Worm (Caenorhabditis elegans) whole organism, L4 larva: ENCODE measurements around the gene C47D12.4.

ENCODE experiments used
- F10B5.3 ChIP-seq: sonication (generic microtip); optimal IDR thresholded peaks from 2 replicates; lab custom pipeline; 2016; ENCODE audit warnings: mild to moderate bottlenecking, missing genetic modification characterization, missing compliant biosample characterization
- R02D3.7 ChIP-seq: fragments of 150-350 bp; sonication (generic microtip); optimal IDR thresholded peaks from 3 replicates; lab custom pipeline; 2014; ENCODE audit warnings: missing biosample characterization, missing genetic modification characterization
- T26A8.4 ChIP-seq: fragments of 200-800 bp; sonication (Bioruptor generic); IDR thresholded peaks from 2 replicates; pipeline ENCODE4 v1.3.6; 2022; ENCODE audit warnings: missing genetic modification characterization, missing compliant biosample characterization
- Y105C5A.15 ChIP-seq: fragments of 200-800 bp; sonication (Bioruptor generic); IDR thresholded peaks from 2 replicates; pipeline ENCODE4 v1.3.6; 2022; ENCODE audit warnings: missing genetic modification characterization, missing compliant biosample characterization
- ZK337.2 ChIP-seq: fragments of 200-800 bp; sonication (Bioruptor generic); IDR thresholded peaks from 2 replicates; pipeline ENCODE4 v1.3.6; 2022; ENCODE audit warnings: missing genetic modification reagents, missing genetic modification characterization, missing compliant biosample characterization
- ZK546.5 ChIP-seq, 2 experiments: sonication (generic microtip); optimal IDR thresholded peaks; 2 replicates each; lab custom pipeline; 2017; ENCODE audit warnings: missing biosample characterization in 2 of 2, missing genetic modification characterization in 2 of 2
- aha-1 ChIP-seq: fragments of 150-350 bp; peaks from one replicate; lab custom pipeline; 2014; ENCODE audit warnings: missing biosample characterization, missing genetic modification characterization
- aly-2 ChIP-seq: sonication (generic microtip); optimal IDR thresholded peaks from 2 replicates; lab custom pipeline; 2018; ENCODE audit warnings: missing biosample characterization, missing genetic modification characterization
- arid-1 ChIP-seq: fragments of 200-800 bp; sonication (Bioruptor generic); conservative IDR thresholded peaks from 2 replicates; pipeline ENCODE4 v1.3.6; 2022; ENCODE audit warnings: missing genetic modification reagents, missing genetic modification characterization, missing compliant biosample characterization
- attf-4 ChIP-seq: sonication (generic microtip); optimal IDR thresholded peaks from 3 replicates; lab custom pipeline; 2017; ENCODE audit warnings: missing biosample characterization, missing genetic modification characterization
- ceh-20 ChIP-seq: fragments of 200-800 bp; sonication (Bioruptor generic); IDR thresholded peaks from 2 replicates; pipeline ENCODE4 v1.3.6; 2022; ENCODE audit warnings: missing genetic modification reagents, missing genetic modification characterization, missing compliant biosample characterization
- ceh-28 ChIP-seq: fragments of 150-350 bp; optimal IDR thresholded peaks from 2 replicates; lab custom pipeline; 2014; ENCODE audit warnings: missing biosample characterization, missing genetic modification reagents, missing genetic modification characterization
- ceh-44 ChIP-seq: fragments of 200-800 bp; sonication (Bioruptor generic); IDR thresholded peaks from 2 replicates; pipeline ENCODE4 v1.3.6; 2022; ENCODE audit warnings: missing genetic modification reagents, missing genetic modification characterization, missing compliant biosample characterization
- cey-2 ChIP-seq: sonication (generic microtip); optimal IDR thresholded peaks from 3 replicates; lab custom pipeline; 2017; ENCODE audit warnings: missing genetic modification characterization, mild to moderate bottlenecking, missing compliant biosample characterization, antibody characterized with exemption, borderline replicate concordance; ENCODE audit not compliant: insufficient read depth
- ctbp-1 ChIP-seq: fragments of 200-800 bp; sonication (Bioruptor generic); IDR thresholded peaks from 2 replicates; pipeline ENCODE4 v1.3.6; 2022; ENCODE audit warnings: missing genetic modification reagents, missing genetic modification characterization, missing compliant biosample characterization
- daf-16 ChIP-seq, 3 experiments: sonication (generic microtip); optimal IDR thresholded peaks; 2 replicates each; lab custom pipeline; 2016 to 2017; ENCODE audit warnings: missing genetic modification characterization in 3 of 3, missing genetic modification reagents in 3 of 3, mild to moderate bottlenecking in 2 of 3, missing compliant biosample characterization in 2 of 3, missing biosample characterization in 1 of 3, moderate library complexity in 1 of 3
- daf-8 ChIP-seq: fragments of 200-800 bp; sonication (Bioruptor generic); IDR thresholded peaks from 2 replicates; pipeline ENCODE4 v1.3.6; 2022; ENCODE audit warnings: missing genetic modification characterization, missing compliant biosample characterization
- dmd-8 ChIP-seq: fragments of 200-800 bp; sonication (Bioruptor generic); IDR thresholded peaks from 2 replicates; pipeline ENCODE4 v1.3.6; 2022; ENCODE audit warnings: missing genetic modification characterization, missing compliant biosample characterization
- dpl-1 ChIP-seq: fragments of 150-350 bp; optimal IDR thresholded peaks from 2 replicates; lab custom pipeline; 2014; ENCODE audit warnings: missing biosample characterization, missing genetic modification reagents, missing genetic modification characterization
- dve-1 ChIP-seq: sonication (generic microtip); optimal IDR thresholded peaks from 2 replicates; lab custom pipeline; 2017; ENCODE audit warnings: antibody characterized with exemption, mild to moderate bottlenecking, missing genetic modification characterization, missing compliant biosample characterization; ENCODE audit not compliant: insufficient read depth
- hif-1 ChIP-seq, 2 experiments: sonication (generic microtip); optimal IDR thresholded peaks; 2 replicates each; lab custom pipeline; 2016 to 2017; ENCODE audit warnings: missing compliant biosample characterization in 2 of 2, missing genetic modification characterization in 2 of 2, missing genetic modification reagents in 2 of 2, missing genotype in 2 of 2, mild to moderate bottlenecking in 1 of 2
- lim-7 ChIP-seq: fragments of 200-800 bp; sonication (Bioruptor generic); IDR thresholded peaks from 2 replicates; pipeline ENCODE4 v1.3.6; 2022; ENCODE audit warnings: missing genetic modification characterization, missing compliant biosample characterization
- lin-1 ChIP-seq: fragments of 200-800 bp; sonication (Bioruptor generic); IDR thresholded peaks from 2 replicates; pipeline ENCODE4 v1.3.6; 2022; ENCODE audit warnings: missing genetic modification reagents, missing genetic modification characterization, missing compliant biosample characterization
- lin-13 ChIP-seq: fragments of 150-350 bp; optimal IDR thresholded peaks from 2 replicates; lab custom pipeline; 2014; ENCODE audit warnings: missing biosample characterization, missing genetic modification reagents, missing genetic modification characterization
- lin-15B ChIP-seq: fragments of 150-350 bp; sonication (generic microtip); optimal IDR thresholded peaks from 3 replicates; lab custom pipeline; 2014; ENCODE audit warnings: missing biosample characterization, missing genetic modification characterization
- lir-3 ChIP-seq: sonication (generic microtip); optimal IDR thresholded peaks from 2 replicates; lab custom pipeline; 2016; ENCODE audit warnings: mild to moderate bottlenecking, missing genetic modification characterization, missing compliant biosample characterization
- madf-9 ChIP-seq: fragments of 200-800 bp; sonication (Bioruptor generic); conservative IDR thresholded peaks from 2 replicates; pipeline ENCODE4 v1.3.6; 2022; ENCODE audit warnings: missing genetic modification reagents, missing genetic modification characterization, missing compliant biosample characterization
- mdl-1 ChIP-seq, 2 experiments: fragments of 150-350 bp in 1 of 2; sonication (generic microtip) in 1 of 2; optimal IDR thresholded peaks; 2 replicates each; lab custom pipeline; 2014 to 2017; ENCODE audit warnings: missing biosample characterization in 2 of 2, missing genetic modification characterization in 2 of 2
- mdt-29 ChIP-seq: fragments of 200-800 bp; sonication (Bioruptor generic); IDR thresholded peaks from 2 replicates; pipeline ENCODE4 v1.3.6; 2022; ENCODE audit warnings: missing genetic modification reagents, missing genetic modification characterization, missing compliant biosample characterization
- mes-2 ChIP-seq: sonication (generic microtip); optimal IDR thresholded peaks from 2 replicates; lab custom pipeline; 2016; ENCODE audit warnings: missing genotype, mild to moderate bottlenecking, missing genetic modification characterization, missing compliant biosample characterization; ENCODE audit not compliant: poor library complexity, severe bottlenecking
- mxl-2 ChIP-seq: fragments of 200-800 bp; sonication (Bioruptor generic); conservative IDR thresholded peaks from 2 replicates; pipeline ENCODE4 v1.3.6; 2022; ENCODE audit warnings: missing genetic modification reagents, missing genetic modification characterization, missing compliant biosample characterization
- nhr-10 ChIP-seq: fragments of 150-350 bp; optimal IDR thresholded peaks from 2 replicates; lab custom pipeline; 2014; ENCODE audit warnings: missing biosample characterization, missing genetic modification characterization
- nhr-11 ChIP-seq: fragments of 150-350 bp; optimal IDR thresholded peaks from 2 replicates; lab custom pipeline; 2014; ENCODE audit warnings: missing biosample characterization, missing genetic modification characterization
- nhr-25 ChIP-seq: sonication (generic microtip); optimal IDR thresholded peaks from 2 replicates; lab custom pipeline; 2017; ENCODE audit warnings: missing genetic modification characterization, mild to moderate bottlenecking, missing compliant biosample characterization, antibody characterized with exemption, moderate library complexity, borderline replicate concordance; ENCODE audit not compliant: insufficient read depth
- nhr-42 ChIP-seq: fragments of 200-800 bp; sonication (Bioruptor generic); IDR thresholded peaks from 2 replicates; pipeline ENCODE4 v1.3.6; 2022; ENCODE audit warnings: missing genetic modification characterization, missing compliant biosample characterization
- nhr-48 ChIP-seq: sonication (generic microtip); optimal IDR thresholded peaks from 2 replicates; lab custom pipeline; 2016; ENCODE audit warnings: mild to moderate bottlenecking, missing genetic modification characterization, missing compliant biosample characterization
- nhr-77 ChIP-seq: fragments of 150-350 bp; optimal IDR thresholded peaks from 2 replicates; lab custom pipeline; 2014; ENCODE audit warnings: missing biosample characterization, missing genetic modification characterization
- pqm-1 ChIP-seq: sonication (generic microtip); optimal IDR thresholded peaks from 2 replicates; lab custom pipeline; 2017; ENCODE audit warnings: missing biosample characterization, missing genetic modification characterization
- saeg-2 ChIP-seq: fragments of 200-800 bp; sonication (Bioruptor generic); IDR thresholded peaks from 2 replicates; pipeline ENCODE4 v1.3.6; 2022; ENCODE audit warnings: missing genetic modification reagents, missing genetic modification characterization, missing compliant biosample characterization
- sdz-12 ChIP-seq: fragments of 200-800 bp; sonication (Bioruptor generic); optimal IDR thresholded peaks from 2 replicates; lab custom pipeline; 2018; ENCODE audit warnings: mild to moderate bottlenecking, missing genetic modification characterization, missing compliant biosample characterization
- skn-1 ChIP-seq: fragments of 150-350 bp; optimal IDR thresholded peaks from 2 replicates; lab custom pipeline; 2014; ENCODE audit warnings: missing biosample characterization, missing genetic modification characterization
- zip-11 ChIP-seq: fragments of 200-800 bp; sonication (Bioruptor generic); IDR thresholded peaks from 2 replicates; pipeline ENCODE4 v1.3.6; 2022; ENCODE audit warnings: missing genetic modification characterization, missing compliant biosample characterization
- zip-2 ChIP-seq: fragments of 150-350 bp; optimal IDR thresholded peaks from 2 replicates; lab custom pipeline; 2014; ENCODE audit warnings: missing biosample characterization, missing genetic modification characterization
- ztf-7 ChIP-seq: fragments of 150-350 bp; optimal IDR thresholded peaks from 2 replicates; lab custom pipeline; 2014; ENCODE audit warnings: missing biosample characterization, missing genetic modification characterization

Gene C47D12.4

DNA sequence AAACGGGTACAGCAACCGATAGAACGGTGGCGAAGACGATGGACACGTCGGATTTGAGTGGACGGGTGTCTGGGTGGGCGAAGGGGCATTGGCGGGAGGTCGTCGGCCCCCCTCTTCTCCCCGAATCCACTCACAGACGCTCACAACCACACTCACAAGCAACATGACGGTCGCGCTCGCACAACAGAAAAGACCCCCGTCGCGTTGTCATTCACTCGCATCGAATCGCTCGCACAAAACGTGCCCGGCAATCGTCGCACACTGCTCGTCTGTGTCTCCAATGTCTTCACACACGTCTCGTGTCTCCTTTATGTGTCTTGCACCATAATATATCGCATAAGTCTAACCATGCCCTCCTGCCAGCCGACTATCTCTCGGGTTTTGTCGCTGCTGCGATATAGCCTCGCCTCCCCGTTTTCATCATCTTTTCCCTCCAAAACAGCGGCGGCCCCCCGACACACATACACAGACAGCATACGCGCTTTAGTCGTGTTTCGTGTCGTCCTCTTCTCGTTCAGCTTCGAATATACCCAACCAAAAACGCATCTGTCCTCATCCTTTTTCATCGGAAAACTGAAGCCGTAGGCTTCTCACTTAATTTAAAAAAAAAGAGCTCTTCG is 47.4 kb upstream of the C47D12.4 start (continued):
- peak; percentile 46 for TF ChIP-seq nhr-77 (tag; lab: Kevin White, UChicago)
- no peak for TF ChIP-seq attf-4 (tag; lab: Kevin White, UChicago)
- TF ChIP-seq mdl-1 (tag; optimal IDR thresholded peaks at IDR 0.05; lab: Kevin White, UChicago): peak; percentile 84 to 97
- TF ChIP-seq lir-3 (tag; lab: Kevin White, UChicago): no peak
- TF ChIP-seq zip-2: no peak
- TF ChIP-seq nhr-42: 0 out of 2 replicates have a peak, but pooled peaks have one; percentile 51
- peak; percentile 88 for TF ChIP-seq ctbp-1 (GFP tag; lab: Robert Waterston, UW)
- TF ChIP-seq nhr-48 (tag; lab: Kevin White, UChicago): peak; percentile 80
- peak; percentile 74; the same call in 1 of the 2 replicates for TF ChIP-seq lin-1 (GFP tag; lab: Robert Waterston, UW)
- TF ChIP-seq pqm-1 (tag; lab: Kevin White, UChicago): no peak

DNA sequence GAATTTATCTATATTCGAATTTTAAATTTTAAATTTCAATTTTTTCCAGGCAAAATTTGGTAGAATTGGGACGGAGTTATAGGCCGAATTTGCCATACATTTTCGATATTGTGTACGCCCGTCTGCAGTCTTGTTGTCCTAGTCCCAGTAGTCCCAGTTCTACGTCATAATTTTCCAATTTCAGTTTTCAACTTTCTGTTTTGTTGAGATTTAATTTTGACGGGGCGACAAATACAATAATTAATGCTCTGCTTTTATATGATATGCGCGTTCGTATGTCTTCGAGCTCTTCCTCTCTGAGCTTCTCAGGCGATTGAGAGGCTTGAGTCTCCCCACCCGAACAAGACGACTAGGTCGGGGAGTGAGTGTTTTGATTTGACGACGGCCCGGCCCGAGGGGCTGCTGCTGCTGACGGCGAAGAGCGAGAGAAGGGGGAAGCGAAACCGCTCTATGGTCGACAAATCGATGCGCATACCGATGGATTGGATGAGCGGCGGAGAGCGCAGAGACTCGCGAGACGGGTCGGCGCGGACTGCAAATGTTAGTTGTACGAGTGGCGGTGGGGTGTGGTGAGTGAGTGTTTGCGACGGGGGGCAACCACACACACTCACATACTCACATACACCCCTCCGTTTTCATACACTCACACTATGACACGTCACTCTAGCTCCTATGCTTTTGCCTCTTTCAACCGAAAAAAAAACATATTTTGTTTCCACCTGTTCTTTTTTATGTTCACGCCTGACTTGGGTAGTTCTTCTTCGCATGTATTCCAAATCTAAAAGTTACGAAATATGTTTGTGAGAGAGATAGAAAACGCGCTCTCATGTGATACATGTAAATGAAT is 46.7 kb upstream of the C47D12.4 start:
- TF ChIP-seq dpl-1 (GFP tag; lab: Kevin White, UChicago): peak; percentile 2
- no peak for TF ChIP-seq skn-1 (tag; lab: Kevin White, UChicago)
- TF ChIP-seq mxl-2: 0 out of 2 replicates have a peak, but pooled peaks have one; percentile 25
- TF ChIP-seq daf-8 (GFP tag; lab: Robert Waterston, UW): no peak
- TF ChIP-seq lin-1 (GFP tag; lab: Robert Waterston, UW): peak; percentile 60
- TF ChIP-seq lim-7 (GFP tag; lab: Robert Waterston, UW): 0 out of 2 replicates have a peak, but pooled peaks have one; percentile 26
- no peak for TF ChIP-seq sdz-12 (GFP tag; lab: Kevin White, UChicago)
- TF ChIP-seq ceh-44 (GFP tag; lab: Robert Waterston, UW): 0 out of 2 replicates have a peak, but pooled peaks have one; percentile 29
- TF ChIP-seq nhr-11 (tag; lab: Kevin White, UChicago): peak; percentile 88
- no peak for TF ChIP-seq F10B5.3 (tag; lab: Kevin White, UChicago)
- TF ChIP-seq ctbp-1 (GFP tag; lab: Robert Waterston, UW): peak; percentile 55; the same call in 1 of the 2 replicates
- TF ChIP-seq lin-13 (GFP tag; lab: Kevin White, UChicago): peak; percentile 84
- TF ChIP-seq lin-15B (tag; lab: Kevin White, UChicago): no peak
- TF ChIP-seq mes-2 (tag; lab: Kevin White, UChicago): peak; percentile 77
- TF ChIP-seq T26A8.4 (GFP tag; lab: Robert Waterston, UW): peak; percentile 82
- TF ChIP-seq cey-2 (tag; lab: Kevin White, UChicago): no peak
- peak; percentile 65; the same call in 1 of the 2 replicates for TF ChIP-seq saeg-2 (GFP tag; lab: Robert Waterston, UW)
- TF ChIP-seq ceh-28 (tag; lab: Kevin White, UChicago): peak; percentile 80
- peak; percentile 58; the same call in 1 of the 2 replicates for TF ChIP-seq dmd-8 (GFP tag; lab: Robert Waterston, UW)
- TF ChIP-seq hif-1 (tag; optimal IDR thresholded peaks at IDR 0.05; lab: Kevin White, UChicago): peak in 1 of 2 experiments; percentile 79
- no peak for TF ChIP-seq ZK546.5 (tag; optimal IDR thresholded peaks at IDR 0.05; lab: Kevin White, UChicago)
- peak; percentile 97 for TF ChIP-seq aha-1 (tag; lab: Kevin White, UChicago)
- TF ChIP-seq madf-9: peak; percentile 60; the same call in 1 of the 2 replicates
- peak; percentile 37 for TF ChIP-seq nhr-10 (tag; lab: Kevin White, UChicago)
- TF ChIP-seq daf-16 (GFP tag; optimal IDR thresholded peaks at IDR 0.05; lab: Kevin White, UChicago): peak in 1 of 2 experiments; percentile 20
- TF ChIP-seq daf-16 (tag; optimal IDR thresholded peaks at IDR 0.05; lab: Kevin White, UChicago): peak; percentile 30
- TF ChIP-seq lir-3 (tag; lab: Kevin White, UChicago): no peak
- no peak for TF ChIP-seq zip-11 (GFP tag; lab: Robert Waterston, UW)
- TF ChIP-seq attf-4 (tag; lab: Kevin White, UChicago): no peak
- TF ChIP-seq ztf-7 (tag; lab: Kevin White, UChicago): no peak
- peak; percentile 67 for TF ChIP-seq nhr-25 (tag; lab: Kevin White, UChicago)
- TF ChIP-seq ZK337.2 (GFP tag; lab: Robert Waterston, UW): peak; percentile 10; the same call in 1 of the 2 replicates
- TF ChIP-seq Y105C5A.15 (GFP tag; lab: Robert Waterston, UW): no peak
- no peak for TF ChIP-seq R02D3.7 (tag; lab: Kevin White, UChicago)
- TF ChIP-seq ceh-20 (GFP tag; lab: Robert Waterston, UW): peak; percentile 87
- TF ChIP-seq arid-1: peak; percentile 70
- TF ChIP-seq nhr-48 (tag; lab: Kevin White, UChicago): peak; percentile 47
- 0 out of 2 replicates have a peak, but pooled peaks have one; percentile 19 for TF ChIP-seq mdt-29 (GFP tag; lab: Robert Waterston, UW)
- no peak for TF ChIP-seq aly-2 (tag; lab: Kevin White, UChicago)
- peak; percentile 57 for TF ChIP-seq dve-1 (tag; lab: Kevin White, UChicago)
